Worm (Caenorhabditis elegans) whole organism, L4/young adult: ENCODE measurements around the gene K09E9.1.

Source experiments
- dao-5 ChIP-seq: sonication (generic microtip); optimal IDR thresholded peaks from 2 replicates; lab custom pipeline; 2016; ENCODE audit warnings: missing genotype, missing genetic modification characterization, moderate library complexity, missing compliant biosample characterization
- him-1 ChIP-seq: sonication (generic microtip); optimal IDR thresholded peaks from 2 replicates; lab custom pipeline; 2016; ENCODE audit warnings: missing genotype, missing genetic modification reagents, missing genetic modification characterization, missing compliant biosample characterization

ce11 chrX:15590347-15590928, 29.9 kb upstream of the K09E9.1 start, which contains the start of gene gas-1:
- TF ChIP-seq dao-5 (tag; lab: Kevin White, UChicago) (no peak), him-1 (tag; lab: Kevin White, UChicago) (no peak)
